Worm (Caenorhabditis elegans): ENCODE data around the gene Y57G11C.1147.

DNA sequence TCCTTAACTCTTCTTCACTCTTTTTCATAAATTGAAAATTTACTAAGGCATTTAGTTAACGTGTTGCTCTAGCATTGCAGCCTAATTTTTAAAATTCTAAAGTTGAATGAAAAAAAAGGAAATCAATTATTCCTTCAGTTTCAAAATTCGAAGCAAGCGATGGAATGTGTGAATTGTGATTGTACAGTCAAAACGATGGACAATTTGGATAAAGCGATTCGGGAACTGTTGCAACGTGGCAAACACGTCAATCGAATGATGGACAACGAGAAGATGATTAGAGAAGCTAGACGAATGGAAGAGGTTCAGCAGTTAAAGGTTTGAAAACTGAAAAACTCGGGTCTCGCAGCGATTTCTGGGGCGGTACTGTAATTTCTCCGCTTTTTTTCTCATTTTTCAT, 1.9 kb upstream of the Y57G11C.1147 start, which contains the start of gene Y57G11C.14:
- TF ChIP-seq ceh-16 (tag; optimal IDR thresholded peaks at IDR 0.05) (no peak), snpc-4 (tag; optimal IDR thresholded peaks at IDR 0.05) (no peak), R02D3.7 (tag; optimal IDR thresholded peaks at IDR 0.05) (no peak)

All from whole organism, L2 larva.